Worm (Caenorhabditis elegans): Measurements from ENCODE around the gene cts-1.

DNA sequence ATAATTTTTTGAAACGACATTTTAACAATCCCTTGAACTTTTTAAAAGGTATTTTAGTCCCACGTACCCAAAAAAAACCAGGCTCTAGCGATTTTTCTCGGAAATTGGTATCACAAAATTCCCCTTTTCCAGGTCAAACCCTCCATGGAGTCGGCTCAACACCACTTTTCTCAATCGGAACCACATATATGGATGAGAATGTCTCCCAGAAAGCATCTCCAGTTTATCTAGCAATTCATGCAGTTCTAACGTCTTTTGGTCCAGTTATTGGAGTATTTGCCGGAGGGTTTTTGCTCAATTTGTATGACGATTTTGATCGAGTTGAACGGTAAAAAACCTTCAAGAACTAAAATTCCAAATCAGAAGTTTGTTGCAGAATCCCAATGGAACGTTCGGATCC, 23.6 kb upstream of the cts-1 start:
- TF ChIP-seq ama-1 (optimal IDR thresholded peaks at IDR 0.05) (no peak), aly-1 (tag; optimal IDR thresholded peaks at IDR 0.05) (no peak), ceh-13 (GFP tag; optimal IDR thresholded peaks at IDR 0.05) (no peak), hmg-4 (GFP tag; optimal IDR thresholded peaks at IDR 0.05) (no peak), ceh-36 (tag; optimal IDR thresholded peaks at IDR 0.05) (no peak), sea-1 (GFP tag; conservative IDR thresholded peaks at IDR 0.05) (no peak)
